Fruit fly (Drosophila melanogaster): ENCODE results near the gene Pgant6.
A peak's percentile ranks its signal among the peaks of the same experiment; 100 is the strongest.

Pgant6 gene

DNA sequence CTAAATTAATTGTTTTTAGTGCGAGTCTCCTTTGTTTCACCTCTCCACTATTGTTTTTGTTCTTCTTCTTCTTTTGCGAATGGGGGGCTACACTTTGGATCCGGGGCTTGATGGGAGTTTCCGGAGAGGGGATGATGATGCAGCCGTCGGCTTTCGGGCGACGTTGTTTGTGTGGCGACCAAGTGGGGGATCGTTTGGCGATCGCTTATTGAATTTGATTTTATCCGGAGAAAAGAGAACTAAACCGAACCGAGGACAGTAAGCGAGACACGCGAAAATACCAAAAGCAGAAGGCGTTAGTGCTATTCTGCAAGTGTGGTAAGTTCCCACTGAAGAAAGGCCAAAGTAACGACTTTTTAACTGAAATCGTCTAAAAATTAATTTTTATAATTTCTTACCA is 10.0 kb upstream of the Pgant6 start, which contains the start of gene AhcyL1 (continued):
- TF ChIP-seq ewg (GFP tag; optimal IDR thresholded peaks at IDR 0.05) (no peak), CG7271 (tag; optimal IDR thresholded peaks at IDR 0.05) (no peak), lilli (GFP tag; optimal IDR thresholded peaks at IDR 0.05) (no peak), Myb (GFP tag; optimal IDR thresholded peaks at IDR 0.05) (peak; percentile 91), CG18262 (tag; optimal IDR thresholded peaks at IDR 0.05) (no peak), stwl (tag; optimal IDR thresholded peaks at IDR 0.05) (peak; percentile 50), Taf1 (GFP tag; IDR thresholded peaks at IDR 0.05) (no peak), CG15073 (GFP tag; optimal IDR thresholded peaks at IDR 0.05) (no peak), pzg (GFP tag; optimal IDR thresholded peaks at IDR 0.05) (peak; percentile 60), Sin3A (optimal IDR thresholded peaks at IDR 0.05) (peak; percentile 16), CG2889 (GFP tag; IDR thresholded peaks at IDR 0.05) (no peak), Bteb2 (GFP tag; optimal IDR thresholded peaks at IDR 0.05) (no peak), Bgb (GFP tag; IDR thresholded peaks at IDR 0.05; ENCODE audit: partially characterized antibody) (peak; percentile 8; the same call in 1 of the 2 replicates), CG1233 (GFP tag; optimal IDR thresholded peaks at IDR 0.05) (no peak), CG11695 (GFP tag; IDR thresholded peaks at IDR 0.05) (no peak), dimm (GFP tag; IDR thresholded peaks at IDR 0.05) (no peak), CG31388 (GFP tag; optimal IDR thresholded peaks at IDR 0.05) (no peak), CG7372 (GFP tag; IDR thresholded peaks at IDR 0.05) (no peak), ato (GFP tag; IDR thresholded peaks at IDR 0.05; ENCODE audit: partially characterized antibody) (no peak), CG13287 (GFP tag; IDR thresholded peaks at IDR 0.05; ENCODE audit: partially characterized antibody) (peak; percentile 49; the same call in 1 of the 2 replicates), CG3995 (GFP tag; optimal IDR thresholded peaks at IDR 0.05) (peak; percentile 80), Dbx (GFP tag; IDR thresholded peaks at IDR 0.05) (no peak), kay (GFP tag; optimal IDR thresholded peaks at IDR 0.05) (no peak), CG18476 (GFP tag; optimal IDR thresholded peaks at IDR 0.05) (no peak), da (GFP tag; optimal IDR thresholded peaks at IDR 0.05) (no peak), CG43689 (GFP tag; IDR thresholded peaks at IDR 0.05) (no peak), mirr (GFP tag; optimal IDR thresholded peaks at IDR 0.05) (no peak), Deaf1 (tag; optimal IDR thresholded peaks at IDR 0.05) (peak; percentile 6), jumu (GFP tag; optimal IDR thresholded peaks at IDR 0.05) (no peak), CG11456 (GFP tag; IDR thresholded peaks at IDR 0.05) (no peak), pb (GFP tag; optimal IDR thresholded peaks at IDR 0.05) (no peak), Scr (GFP tag; IDR thresholded peaks at IDR 0.05; ENCODE audit: partially characterized antibody) (peak; percentile 11; the same call in 1 of the 2 replicates), gro (GFP tag; optimal IDR thresholded peaks at IDR 0.05) (no peak), crp (GFP tag; optimal IDR thresholded peaks at IDR 0.05) (peak in 1 of 2 experiments; percentile 31), slp2 (GFP tag; optimal IDR thresholded peaks at IDR 0.05) (no peak), Antp (GFP tag; optimal IDR thresholded peaks at IDR 0.05) (no peak), nom (GFP tag; optimal IDR thresholded peaks at IDR 0.05) (peak; percentile 65), salm (tag; optimal IDR thresholded peaks at IDR 0.05) (no peak), HLHmδ (GFP tag; optimal IDR thresholded peaks at IDR 0.05) (no peak), ac (GFP tag; optimal IDR thresholded peaks at IDR 0.05) (no peak), H15 (GFP tag; IDR thresholded peaks at IDR 0.05) (no peak), CG33213 (GFP tag; optimal IDR thresholded peaks at IDR 0.05) (no peak), ap (GFP tag; IDR thresholded peaks at IDR 0.05) (no peak), CG15696 (tag; optimal IDR thresholded peaks at IDR 0.05) (no peak), C15 (GFP tag; IDR thresholded peaks at IDR 0.05) (no peak), Side (GFP tag; optimal IDR thresholded peaks at IDR 0.05) (no peak), CG6175 (GFP tag; IDR thresholded peaks at IDR 0.05) (no peak), CG31224 (GFP tag; IDR thresholded peaks at IDR 0.05) (no peak), CG3163 (GFP tag; optimal IDR thresholded peaks at IDR 0.05) (no peak), hth (optimal IDR thresholded peaks at IDR 0.05) (no peak), fd3F (GFP tag; optimal IDR thresholded peaks at IDR 0.05) (no peak), Hr78 (GFP tag; optimal IDR thresholded peaks at IDR 0.05) (peak in 1 of 2 experiments; percentile 82)

All from whole organism, embryonic.